Fruit fly (Drosophila melanogaster) whole organism, embryonic: ENCODE results near the gene Tsp29Fa.

ENCODE experiments used
- Bgb ChIP-seq: fragments of 200-800 bp; sonication (Bioruptor generic); IDR thresholded peaks from 2 replicates; pipeline ENCODE4 v1.3.6; 2022; ENCODE audit warnings: missing biosample characterization, missing genetic modification characterization; ENCODE audit not compliant: partially characterized antibody
- CG11456 ChIP-seq: fragments of 200-800 bp; sonication (Bioruptor generic); IDR thresholded peaks from 3 replicates; pipeline ENCODE4 v1.3.6; 2022; ENCODE audit warnings: missing biosample characterization, missing genetic modification characterization
- CG12071 ChIP-seq: fragments of 200-800 bp; sonication (Bioruptor generic); optimal IDR thresholded peaks from 3 replicates; lab custom pipeline; 2018; ENCODE audit warnings: missing biosample characterization, mild to moderate bottlenecking, missing genetic modification characterization
- CG13123 ChIP-seq: fragments of 200-800 bp; sonication (Bioruptor generic); optimal IDR thresholded peaks from 2 replicates; lab custom pipeline; 2016; ENCODE audit warnings: missing biosample characterization, missing genetic modification characterization
- CG15696 ChIP-seq: fragments of 200-800 bp; sonication (Bioruptor generic); optimal IDR thresholded peaks from 2 replicates; lab custom pipeline; 2019; ENCODE audit warnings: missing biosample characterization, mild to moderate bottlenecking, missing genetic modification characterization, moderate library complexity
- CG16779 ChIP-seq: fragments of 200-800 bp; sonication (Bioruptor generic); IDR thresholded peaks from 2 replicates; pipeline ENCODE4 v1.3.6; 2022; ENCODE audit warnings: missing biosample characterization, missing genetic modification characterization
- CG17361 ChIP-seq: fragments of 200-800 bp; sonication (Bioruptor generic); IDR thresholded peaks from 3 replicates; pipeline ENCODE4 v1.3.6; 2022; ENCODE audit warnings: missing biosample characterization, missing genetic modification characterization
- CG17829 ChIP-seq: fragments of 200-800 bp; optimal IDR thresholded peaks from 2 replicates; lab custom pipeline; 2019; ENCODE audit warnings: missing biosample characterization, mild to moderate bottlenecking, missing genetic modification characterization, moderate library complexity
- CG32772 ChIP-seq: fragments of 200-800 bp; sonication (Bioruptor generic); IDR thresholded peaks from 2 replicates; pipeline ENCODE4 v1.3.6; 2022; ENCODE audit warnings: missing biosample characterization, missing genetic modification characterization
- CG3838 ChIP-seq: fragments of 200-800 bp; sonication (Bioruptor generic); optimal IDR thresholded peaks from 3 replicates; lab custom pipeline; 2016; ENCODE audit warnings: missing biosample characterization, missing genetic modification characterization
- CG4424 ChIP-seq: fragments of 200-800 bp; sonication (Bioruptor generic); optimal IDR thresholded peaks from 3 replicates; lab custom pipeline; 2016; ENCODE audit warnings: missing biosample characterization, missing genetic modification characterization
- CG6175 ChIP-seq: fragments of 200-800 bp; sonication (Bioruptor generic); IDR thresholded peaks from 3 replicates; pipeline ENCODE4 v1.3.6; 2022; ENCODE audit warnings: missing biosample characterization, missing genetic modification characterization
- CG6683 ChIP-seq: fragments of 200-800 bp; sonication (Bioruptor generic); optimal IDR thresholded peaks from 2 replicates; lab custom pipeline; 2017; ENCODE audit warnings: missing biosample characterization, mild to moderate bottlenecking, missing genetic modification characterization, missing genetic modification reagents
- Dip3 ChIP-seq: fragments of 200-800 bp; sonication (Bioruptor generic); optimal IDR thresholded peaks from 3 replicates; lab custom pipeline; 2016; ENCODE audit warnings: missing biosample characterization, missing genetic modification characterization
- Doc3 ChIP-seq: fragments of 200-800 bp; sonication (Bioruptor generic); IDR thresholded peaks from 3 replicates; pipeline ENCODE4 v1.3.6; 2022; ENCODE audit warnings: missing biosample characterization, missing genetic modification characterization; ENCODE audit not compliant: partially characterized antibody
- Ets65A ChIP-seq: fragments of 200-800 bp; sonication (Bioruptor generic); peaks from one replicate; lab custom pipeline; 2016; ENCODE audit warnings: missing biosample characterization, missing genetic modification characterization
- Fer3 ChIP-seq: fragments of 200-800 bp; sonication (Bioruptor generic); optimal IDR thresholded peaks from 2 replicates; lab custom pipeline; 2018; ENCODE audit warnings: missing biosample characterization, mild to moderate bottlenecking, missing genetic modification characterization, moderate library complexity
- GATAe ChIP-seq: fragments of 200-800 bp; sonication (Bioruptor generic); conservative IDR thresholded peaks from 2 replicates; pipeline ENCODE4 v1.3.6; 2022; ENCODE audit warnings: missing biosample characterization, missing genetic modification characterization
- Gug ChIP-seq: fragments of 200-800 bp; sonication (Bioruptor generic); IDR thresholded peaks from 4 replicates; pipeline ENCODE4 v1.3.6; 2022; ENCODE audit warnings: missing biosample characterization, missing genetic modification characterization
- Hmr ChIP-seq: fragments of 200-800 bp; sonication (Bioruptor generic); optimal IDR thresholded peaks from 3 replicates; lab custom pipeline; 2017; ENCODE audit warnings: mild to moderate bottlenecking, missing biosample characterization, missing genetic modification reagents, missing genetic modification characterization
- Hmx ChIP-seq: fragments of 200-800 bp; sonication (Bioruptor generic); optimal IDR thresholded peaks from 2 replicates; lab custom pipeline; 2016; ENCODE audit warnings: missing biosample characterization, missing genetic modification characterization
- Jarid2 ChIP-seq: fragments of 200-800 bp; sonication (Bioruptor generic); optimal IDR thresholded peaks from 3 replicates; lab custom pipeline; 2017; ENCODE audit warnings: mild to moderate bottlenecking, missing biosample characterization, missing genetic modification reagents, missing genetic modification characterization
- Lpt ChIP-seq: fragments of >200 bp; optimal IDR thresholded peaks from 2 replicates; lab custom pipeline; 2018; ENCODE audit warnings: missing biosample characterization, missing genetic modification characterization
- Med ChIP-seq: fragments of 200-800 bp; sonication (Bioruptor generic); peaks from one replicate; lab custom pipeline; 2016; ENCODE audit warnings: missing biosample characterization, missing genetic modification characterization, mild to moderate bottlenecking, inconsistent platforms, moderate library complexity
- Nf-YA ChIP-seq: fragments of 200-800 bp; sonication (Bioruptor generic); IDR thresholded peaks from 2 replicates; pipeline ENCODE4 v1.3.6; 2022; ENCODE audit warnings: missing biosample characterization, missing genetic modification characterization
- Ptx1 ChIP-seq: fragments of 200-800 bp; sonication (Bioruptor generic); IDR thresholded peaks from 2 replicates; pipeline ENCODE4 v1.3.6; 2022; ENCODE audit warnings: missing biosample characterization, missing genetic modification characterization
- Ravus ChIP-seq: fragments of 200-800 bp; sonication (Bioruptor generic); IDR thresholded peaks from 2 replicates; pipeline ENCODE4 v1.3.6; 2022; ENCODE audit warnings: missing biosample characterization, missing genetic modification characterization
- Sox102F ChIP-seq: fragments of 200-800 bp; sonication (Bioruptor generic); optimal IDR thresholded peaks from 2 replicates; lab custom pipeline; 2018; ENCODE audit warnings: missing biosample characterization, mild to moderate bottlenecking, missing genetic modification characterization, moderate library complexity
- Spps ChIP-seq: fragments of 200-800 bp; sonication (Bioruptor generic); optimal IDR thresholded peaks from 2 replicates; lab custom pipeline; 2018; ENCODE audit warnings: missing biosample characterization, mild to moderate bottlenecking, missing genetic modification characterization
- Tbp ChIP-seq: fragments of >200 bp; optimal IDR thresholded peaks from 2 replicates; lab custom pipeline; 2018; ENCODE audit warnings: missing biosample characterization, missing genetic modification characterization
- abd-A ChIP-seq: fragments of 200-800 bp; sonication (Bioruptor generic); optimal IDR thresholded peaks from 3 replicates; lab custom pipeline; 2019; ENCODE audit warnings: missing biosample characterization, mild to moderate bottlenecking, missing genetic modification characterization, moderate library complexity
- az2 ChIP-seq: fragments of 200-800 bp; sonication (Bioruptor generic); optimal IDR thresholded peaks from 3 replicates; lab custom pipeline; 2016; ENCODE audit warnings: missing biosample characterization, missing genetic modification characterization
- bsh ChIP-seq, 2 experiments: fragments of 200-800 bp; sonication (Bioruptor generic); optimal IDR thresholded peaks; 2 replicates each; lab custom pipeline; 2017 to 2018; ENCODE audit warnings: mild to moderate bottlenecking in 2 of 2, missing biosample characterization in 2 of 2, missing genetic modification characterization in 2 of 2, moderate library complexity in 1 of 2
- chinmo ChIP-seq: fragments of 200-800 bp; sonication (Bioruptor generic); IDR thresholded peaks from 4 replicates; pipeline ENCODE4 v1.3.6; 2022; ENCODE audit warnings: missing biosample characterization, missing genetic modification characterization; ENCODE audit not compliant: partially characterized antibody
- disco-r ChIP-seq: fragments of 200-800 bp; sonication (Bioruptor generic); optimal IDR thresholded peaks from 2 replicates; lab custom pipeline; 2016; ENCODE audit warnings: missing biosample characterization, missing genetic modification characterization
- dysf ChIP-seq: fragments of 200-800 bp; sonication (Bioruptor generic); IDR thresholded peaks from 3 replicates; pipeline ENCODE4 v1.3.6; 2022; ENCODE audit warnings: missing biosample characterization, missing genetic modification characterization
- esg ChIP-seq: fragments of 200-800 bp; sonication (Bioruptor generic); conservative IDR thresholded peaks from 2 replicates; pipeline ENCODE4 v1.3.6; 2022; ENCODE audit warnings: missing biosample characterization, missing genetic modification characterization
- gfzf ChIP-seq: fragments of 200-800 bp; sonication (Bioruptor generic); optimal IDR thresholded peaks from 2 replicates; lab custom pipeline; 2016; ENCODE audit warnings: missing biosample characterization, mild to moderate bottlenecking, missing genetic modification characterization, moderate library complexity
- grn ChIP-seq: fragments of 200-800 bp; sonication (Bioruptor generic); optimal IDR thresholded peaks from 3 replicates; lab custom pipeline; 2017; ENCODE audit warnings: missing biosample characterization, missing genetic modification characterization
- ham ChIP-seq: fragments of 200-800 bp; sonication (Bioruptor generic); IDR thresholded peaks from 2 replicates; pipeline ENCODE4 v1.3.6; 2022; ENCODE audit warnings: missing biosample characterization, missing genetic modification characterization
- hkb ChIP-seq, 2 experiments: fragments of 200-800 bp in 1 of 2; fragments of >200 bp in 1 of 2; sonication (Bioruptor generic) in 1 of 2; IDR thresholded peaks in 1 of 2; optimal IDR thresholded peaks in 1 of 2; 2 replicates each; pipeline versions ENCODE4 v1.3.6 to Lab custom; 2017 to 2022; ENCODE audit warnings: missing biosample characterization in 1 of 2, missing genetic modification characterization in 1 of 2
- insv ChIP-seq, 2 experiments: fragments of 200-800 bp; sonication (Bioruptor generic); optimal IDR thresholded peaks; 3 replicates each; lab custom pipeline; 2016 to 2018; ENCODE audit warnings: missing biosample characterization in 2 of 2, missing genetic modification characterization in 2 of 2
- knrl ChIP-seq: fragments of 200-800 bp; sonication (Bioruptor generic); IDR thresholded peaks from 3 replicates; pipeline ENCODE4 v1.3.6; 2022; ENCODE audit warnings: missing biosample characterization, missing genetic modification characterization; ENCODE audit not compliant: partially characterized antibody
- nerfin-1 ChIP-seq: fragments of 200-800 bp; sonication (Bioruptor generic); optimal IDR thresholded peaks from 3 replicates; lab custom pipeline; 2019; ENCODE audit warnings: missing biosample characterization, mild to moderate bottlenecking, missing genetic modification characterization, moderate library complexity
- odd ChIP-seq: fragments of 200-800 bp; sonication (Bioruptor generic); optimal IDR thresholded peaks from 2 replicates; lab custom pipeline; 2017; ENCODE audit warnings: missing biosample characterization, mild to moderate bottlenecking, missing genetic modification characterization
- pb ChIP-seq: fragments of 200-800 bp; sonication (Bioruptor generic); optimal IDR thresholded peaks from 3 replicates; lab custom pipeline; 2016; ENCODE audit warnings: missing biosample characterization, missing genetic modification characterization
- pros ChIP-seq: fragments of 200-800 bp; sonication (Bioruptor generic); optimal IDR thresholded peaks from 3 replicates; lab custom pipeline; 2019; ENCODE audit warnings: missing biosample characterization, mild to moderate bottlenecking, missing genetic modification characterization, moderate library complexity
- ranshi ChIP-seq: fragments of 200-800 bp; sonication (Bioruptor generic); IDR thresholded peaks from 2 replicates; pipeline ENCODE4 v1.3.6; 2022; ENCODE audit warnings: missing biosample characterization, missing genetic modification characterization
- seq ChIP-seq: fragments of 200-800 bp; sonication (Bioruptor generic); IDR thresholded peaks from 2 replicates; pipeline ENCODE4 v1.3.6; 2022; ENCODE audit warnings: missing biosample characterization, missing genetic modification characterization
- sna ChIP-seq: fragments of 200-800 bp; sonication (Bioruptor generic); IDR thresholded peaks from 2 replicates; pipeline ENCODE4 v1.3.6; 2022; ENCODE audit warnings: missing biosample characterization, missing genetic modification characterization; ENCODE audit not compliant: partially characterized antibody
- tll ChIP-seq, 2 experiments: fragments of 200-800 bp in 1 of 2; fragments of >200 bp in 1 of 2; sonication (Bioruptor generic) in 1 of 2; optimal IDR thresholded peaks; 2 replicates each; lab custom pipeline; 2017 to 2019; ENCODE audit warnings: missing biosample characterization in 2 of 2, missing genetic modification characterization in 2 of 2, mild to moderate bottlenecking in 1 of 2, moderate library complexity in 1 of 2

The Tsp29Fa gene

dm6 chr2L:8933710-8934242, at the start of gene Tsp29Fa (continued):
- TF ChIP-seq CG16779, result no peak
- TF ChIP-seq pb, result no peak
- TF ChIP-seq seq, result no peak
- TF ChIP-seq hkb (optimal IDR thresholded peaks at IDR 0.05; lab: Kevin White, UChicago), result no peak
- no peak for TF ChIP-seq hkb (GFP tag; IDR thresholded peaks at IDR 0.05; lab: Robert Waterston, UW)
- TF ChIP-seq GATAe (GFP tag; lab: Robert Waterston, UW), result peak; percentile 40; the same call in 1 of the 2 replicates
- TF ChIP-seq Ptx1 (GFP tag; lab: Robert Waterston, UW), result no peak
- TF ChIP-seq Hmx (GFP tag; lab: Kevin White, UChicago), result no peak
- TF ChIP-seq Tbp (GFP tag; lab: Kevin White, UChicago), result no peak
- no peak for TF ChIP-seq Bgb
- no peak for TF ChIP-seq CG11456 (GFP tag; lab: Robert Waterston, UW)
- TF ChIP-seq odd, result no peak
- TF ChIP-seq Ets65A (GFP tag; lab: Kevin White, UChicago), result peak; percentile 57
- no peak for TF ChIP-seq insv (GFP tag; optimal IDR thresholded peaks at IDR 0.05; lab: Kevin White, UChicago)
- peak; percentile 80 for TF ChIP-seq grn (GFP tag; lab: Kevin White, UChicago)
- TF ChIP-seq knrl (GFP tag; lab: Robert Waterston, UW), result no peak
- no peak for TF ChIP-seq bsh (GFP tag; optimal IDR thresholded peaks at IDR 0.05; lab: Kevin White, UChicago)
- TF ChIP-seq Hmr (GFP tag; lab: Kevin White, UChicago), result no peak
- no peak for TF ChIP-seq CG6175 (GFP tag; lab: Robert Waterston, UW)
- no peak for TF ChIP-seq Nf-YA (GFP tag; lab: Robert Waterston, UW)
- TF ChIP-seq CG15696 (tag; lab: Kevin White, UChicago), result no peak
- TF ChIP-seq CG12071 (GFP tag; lab: Kevin White, UChicago), result no peak
- no peak for TF ChIP-seq dysf (GFP tag; lab: Robert Waterston, UW)
- no peak for TF ChIP-seq Sox102F (GFP tag; lab: Kevin White, UChicago)
- TF ChIP-seq Fer3, result no peak
- TF ChIP-seq Med (GFP tag; lab: Kevin White, UChicago), result peak; percentile 9
- TF ChIP-seq CG17361 (GFP tag; lab: Robert Waterston, UW), result no peak
- TF ChIP-seq Doc3 (GFP tag; lab: Robert Waterston, UW), result no peak
- TF ChIP-seq gfzf, result no peak
- TF ChIP-seq disco-r (GFP tag; lab: Kevin White, UChicago), result no peak
- TF ChIP-seq, all 482 proteins: peak for 11

- no peak for TF ChIP-seq chinmo
- no peak for TF ChIP-seq CG3838
- no peak for TF ChIP-seq CG6683 (GFP tag; lab: Kevin White, UChicago)
- TF ChIP-seq nerfin-1 (tag; lab: Kevin White, UChicago), result peak; percentile 72
- TF ChIP-seq Spps (tag; lab: Kevin White, UChicago), result no peak
- no peak for TF ChIP-seq az2 (GFP tag; lab: Kevin White, UChicago)
- TF ChIP-seq tll (GFP tag; optimal IDR thresholded peaks at IDR 0.05; lab: Kevin White, UChicago), result peak in 1 of 2 experiments; percentile 60
- no peak for TF ChIP-seq sna (GFP tag; lab: Robert Waterston, UW)
- TF ChIP-seq pros (GFP tag; lab: Kevin White, UChicago), result peak; percentile 48
- TF ChIP-seq CG17829, result no peak
- TF ChIP-seq Lpt (GFP tag; lab: Kevin White, UChicago), result no peak
- peak; percentile 23 for TF ChIP-seq abd-A (tag; lab: Kevin White, UChicago)
- TF ChIP-seq Ravus (GFP tag; lab: Robert Waterston, UW), result no peak
- TF ChIP-seq ham (GFP tag; lab: Robert Waterston, UW), result no peak
- TF ChIP-seq CG13123 (GFP tag; lab: Kevin White, UChicago), result no peak
- no peak for TF ChIP-seq CG4424
- TF ChIP-seq Jarid2 (GFP tag; lab: Kevin White, UChicago), result no peak
- TF ChIP-seq CG32772 (GFP tag; lab: Robert Waterston, UW), result no peak
- no peak for TF ChIP-seq ranshi (GFP tag; lab: Robert Waterston, UW)
- no peak for TF ChIP-seq Gug (GFP tag; lab: Robert Waterston, UW)
- no peak for TF ChIP-seq Dip3 (GFP tag; lab: Kevin White, UChicago)
- TF ChIP-seq esg (GFP tag; lab: Robert Waterston, UW), result no peak
Measured at dm6 chr2L:8884102-8884501, 49.7 kb upstream of the Tsp29Fa start.
